Fruit fly (Drosophila melanogaster) whole organism, prepupa: ENCODE results near the gene Rop.
A peak's percentile ranks its signal among the peaks of the same experiment; 100 is the strongest.

Experiments
- Blimp-1 ChIP-seq: fragments of 200-800 bp; sonication (Bioruptor generic); optimal IDR thresholded peaks from 3 replicates; lab custom pipeline; 2017; ENCODE audit warnings: missing biosample characterization, missing genetic modification characterization, mild to moderate bottlenecking, moderate library complexity, missing genetic modification reagents
- CG10631 ChIP-seq: fragments of 200-800 bp; sonication (Bioruptor generic); optimal IDR thresholded peaks from 2 replicates; lab custom pipeline; 2016; ENCODE audit warnings: missing biosample characterization, missing genetic modification characterization
- CG10669 ChIP-seq: fragments of 200-800 bp; sonication (Bioruptor generic); optimal IDR thresholded peaks from 3 replicates; lab custom pipeline; 2018; ENCODE audit warnings: missing biosample characterization, mild to moderate bottlenecking, missing genetic modification characterization, moderate library complexity
- CG11294 ChIP-seq: fragments of 200-800 bp; sonication (Bioruptor generic); IDR thresholded peaks from 2 replicates; pipeline ENCODE4 v1.3.6; 2022; ENCODE audit warnings: missing biosample characterization, missing genetic modification characterization
- CG11762 ChIP-seq: fragments of 200-800 bp; sonication (Bioruptor generic); optimal IDR thresholded peaks from 3 replicates; lab custom pipeline; 2016; ENCODE audit warnings: missing biosample characterization, missing genetic modification characterization; ENCODE audit not compliant: insufficient read depth
- CG11902 ChIP-seq: fragments of 200-800 bp; sonication (Bioruptor generic); optimal IDR thresholded peaks from 3 replicates; lab custom pipeline; 2016; ENCODE audit warnings: missing biosample characterization, missing genetic modification characterization
- CG1621 ChIP-seq: fragments of 200-800 bp; sonication (Bioruptor generic); optimal IDR thresholded peaks from 3 replicates; lab custom pipeline; 2018; ENCODE audit warnings: missing biosample characterization, mild to moderate bottlenecking, missing genetic modification characterization
- CG16779 ChIP-seq: fragments of 200-800 bp; sonication (Bioruptor generic); optimal IDR thresholded peaks from 3 replicates; lab custom pipeline; 2017; ENCODE audit warnings: missing biosample characterization, mild to moderate bottlenecking, missing genetic modification characterization
- CG3032 ChIP-seq: fragments of 200-800 bp; optimal IDR thresholded peaks from 2 replicates; lab custom pipeline; 2019; ENCODE audit warnings: missing biosample characterization, mild to moderate bottlenecking, missing genetic modification characterization, moderate library complexity
- CG32006 ChIP-seq: fragments of 200-800 bp; sonication (Bioruptor generic); optimal IDR thresholded peaks from 3 replicates; lab custom pipeline; 2017; ENCODE audit warnings: missing biosample characterization, mild to moderate bottlenecking, missing genetic modification characterization
- CG34406 ChIP-seq: fragments of 200-800 bp; sonication (Bioruptor generic); optimal IDR thresholded peaks from 3 replicates; lab custom pipeline; 2016; ENCODE audit warnings: missing biosample characterization, missing genetic modification characterization
- CG3919 ChIP-seq: fragments of 200-800 bp; sonication (Bioruptor generic); optimal IDR thresholded peaks from 3 replicates; lab custom pipeline; 2016; ENCODE audit warnings: missing biosample characterization, missing genetic modification characterization
- CG6163 ChIP-seq: fragments of 200-800 bp; sonication (Bioruptor generic); IDR thresholded peaks from 3 replicates; pipeline ENCODE4 v1.3.6; 2022; ENCODE audit warnings: missing biosample characterization, missing genetic modification characterization
- CG6276 ChIP-seq: fragments of 200-800 bp; sonication (Bioruptor generic); optimal IDR thresholded peaks from 2 replicates; lab custom pipeline; 2017; ENCODE audit warnings: missing biosample characterization, mild to moderate bottlenecking, missing genetic modification characterization
- CG6808 ChIP-seq: fragments of 200-800 bp; sonication (Bioruptor generic); optimal IDR thresholded peaks from 3 replicates; lab custom pipeline; 2017; ENCODE audit warnings: missing biosample characterization, missing genetic modification characterization, mild to moderate bottlenecking, moderate library complexity, missing genetic modification reagents
- CG6854 ChIP-seq: fragments of 200-800 bp; sonication (Bioruptor generic); optimal IDR thresholded peaks from 2 replicates; lab custom pipeline; 2017; ENCODE audit warnings: missing biosample characterization, mild to moderate bottlenecking, missing genetic modification characterization
- CG7368 ChIP-seq: fragments of 200-800 bp; sonication (Bioruptor generic); optimal IDR thresholded peaks from 3 replicates; lab custom pipeline; 2016; ENCODE audit warnings: missing biosample characterization, missing genetic modification characterization
- CG8319 ChIP-seq: fragments of 200-800 bp; sonication (Bioruptor generic); optimal IDR thresholded peaks from 3 replicates; lab custom pipeline; 2016; ENCODE audit warnings: missing biosample characterization, missing genetic modification characterization
- CG8632 ChIP-seq: fragments of 200-800 bp; sonication (Bioruptor generic); optimal IDR thresholded peaks from 3 replicates; lab custom pipeline; 2016; ENCODE audit warnings: missing biosample characterization, missing genetic modification characterization
- CG9139 ChIP-seq: fragments of 200-800 bp; sonication (Bioruptor generic); optimal IDR thresholded peaks from 3 replicates; lab custom pipeline; 2017; ENCODE audit warnings: missing biosample characterization, mild to moderate bottlenecking, missing genetic modification characterization
- Eip75B ChIP-seq: fragments of 200-800 bp; sonication (Bioruptor generic); optimal IDR thresholded peaks from 3 replicates; lab custom pipeline; 2016; ENCODE audit warnings: missing biosample characterization, missing genetic modification characterization
- Eip93F ChIP-seq: fragments of 200-800 bp; sonication (Bioruptor generic); optimal IDR thresholded peaks from 2 replicates; lab custom pipeline; 2016; ENCODE audit warnings: missing biosample characterization, mild to moderate bottlenecking, missing genetic modification characterization
- Ets21C ChIP-seq: fragments of 200-800 bp; sonication (Bioruptor generic); optimal IDR thresholded peaks from 3 replicates; lab custom pipeline; 2016; ENCODE audit warnings: missing biosample characterization, missing genetic modification characterization
- Gug ChIP-seq: fragments of 200-800 bp; sonication (Bioruptor generic); IDR thresholded peaks from 2 replicates; pipeline ENCODE4 v1.3.6; 2022; ENCODE audit warnings: missing biosample characterization, missing genetic modification characterization
- Hr38 ChIP-seq: sonication (Bioruptor generic); optimal IDR thresholded peaks from 2 replicates; lab custom pipeline; 2016; ENCODE audit warnings: missing biosample characterization, missing genetic modification characterization
- Hr39 ChIP-seq: fragments of 200-800 bp; sonication (Bioruptor generic); optimal IDR thresholded peaks from 2 replicates; lab custom pipeline; 2016; ENCODE audit warnings: missing biosample characterization, missing genetic modification characterization
- Hr4 ChIP-seq: fragments of 200-800 bp; sonication (Bioruptor generic); optimal IDR thresholded peaks from 3 replicates; lab custom pipeline; 2016; ENCODE audit warnings: missing biosample characterization, missing genetic modification characterization
- Met ChIP-seq: fragments of 200-800 bp; sonication (Bioruptor generic); optimal IDR thresholded peaks from 3 replicates; lab custom pipeline; 2016; ENCODE audit warnings: missing biosample characterization, missing genetic modification characterization
- OdsH ChIP-seq: fragments of 200-800 bp; sonication (Bioruptor generic); optimal IDR thresholded peaks from 3 replicates; lab custom pipeline; 2016; ENCODE audit warnings: missing biosample characterization, missing genetic modification characterization
- Sox102F ChIP-seq: fragments of 200-800 bp; sonication (Bioruptor generic); optimal IDR thresholded peaks from 2 replicates; lab custom pipeline; 2016; ENCODE audit warnings: missing biosample characterization, mild to moderate bottlenecking, missing genetic modification characterization
- Sox14 ChIP-seq: fragments of 200-800 bp; sonication (Bioruptor generic); optimal IDR thresholded peaks from 3 replicates; lab custom pipeline; 2016; ENCODE audit warnings: missing biosample characterization, missing genetic modification characterization
- achi ChIP-seq: fragments of 200-800 bp; sonication (Bioruptor generic); optimal IDR thresholded peaks from 3 replicates; lab custom pipeline; 2016; ENCODE audit warnings: missing biosample characterization, missing genetic modification characterization
- acj6 ChIP-seq: fragments of 200-800 bp; sonication (Bioruptor generic); optimal IDR thresholded peaks from 3 replicates; lab custom pipeline; 2016; ENCODE audit warnings: missing biosample characterization, missing genetic modification characterization
- dac ChIP-seq: fragments of 200-800 bp; sonication (Bioruptor generic); optimal IDR thresholded peaks from 2 replicates; lab custom pipeline; 2017; ENCODE audit warnings: missing biosample characterization, mild to moderate bottlenecking, missing genetic modification characterization
- dsx ChIP-seq: fragments of 200-800 bp; optimal IDR thresholded peaks from 3 replicates; lab custom pipeline; 2019; ENCODE audit warnings: missing biosample characterization, mild to moderate bottlenecking, missing genetic modification characterization, moderate library complexity; ENCODE audit not compliant: poor library complexity, severe bottlenecking
- eg ChIP-seq: fragments of 200-800 bp; sonication (Bioruptor generic); IDR thresholded peaks from 3 replicates; pipeline ENCODE4 v1.3.6; 2022; ENCODE audit warnings: missing biosample characterization, missing genetic modification characterization
- esn ChIP-seq: fragments of 200-800 bp; sonication (Bioruptor generic); optimal IDR thresholded peaks from 2 replicates; lab custom pipeline; 2016; ENCODE audit warnings: missing biosample characterization, mild to moderate bottlenecking, missing genetic modification characterization, moderate library complexity
- fd59A ChIP-seq: fragments of 200-800 bp; sonication (Bioruptor generic); optimal IDR thresholded peaks from 2 replicates; lab custom pipeline; 2017; ENCODE audit warnings: missing biosample characterization, mild to moderate bottlenecking, missing genetic modification characterization, missing genetic modification reagents
- fd85E ChIP-seq: fragments of 200-800 bp; sonication (Bioruptor generic); optimal IDR thresholded peaks from 3 replicates; lab custom pipeline; 2016; ENCODE audit warnings: missing biosample characterization, missing genetic modification characterization
- fkh ChIP-seq: fragments of 200-800 bp; sonication (Bioruptor generic); optimal IDR thresholded peaks from 3 replicates; lab custom pipeline; 2017; ENCODE audit warnings: missing biosample characterization, mild to moderate bottlenecking, missing genetic modification characterization, moderate library complexity
- lz ChIP-seq: fragments of 200-800 bp; sonication (Bioruptor generic); optimal IDR thresholded peaks from 3 replicates; lab custom pipeline; 2016; ENCODE audit warnings: missing biosample characterization, missing genetic modification characterization
- net ChIP-seq: fragments of 200-800 bp; sonication (Bioruptor generic); optimal IDR thresholded peaks from 3 replicates; lab custom pipeline; 2016; ENCODE audit warnings: missing biosample characterization, missing genetic modification characterization
- pdm3 ChIP-seq: fragments of 200-800 bp; sonication (Bioruptor generic); optimal IDR thresholded peaks from 3 replicates; lab custom pipeline; 2016; ENCODE audit warnings: missing biosample characterization, missing genetic modification characterization
- salr ChIP-seq, 2 experiments: fragments of 200-800 bp; sonication (Bioruptor generic); optimal IDR thresholded peaks; 3 replicates each; lab custom pipeline; 2016 to 2018; ENCODE audit warnings: missing biosample characterization in 2 of 2, missing genetic modification characterization in 2 of 2, mild to moderate bottlenecking in 1 of 2
- ss ChIP-seq, 2 experiments: fragments of 200-800 bp; sonication (Bioruptor generic); optimal IDR thresholded peaks; 2 replicates in 1 of 2; 3 replicates in 1 of 2; lab custom pipeline; 2017 to 2018; ENCODE audit warnings: mild to moderate bottlenecking in 2 of 2, missing biosample characterization in 2 of 2, missing genetic modification characterization in 2 of 2, moderate library complexity in 1 of 2
- svp ChIP-seq: fragments of 200-800 bp; sonication (Bioruptor generic); peaks from one replicate; lab custom pipeline; 2016; ENCODE audit warnings: missing biosample characterization, missing genetic modification characterization
- vri ChIP-seq: fragments of 200-800 bp; sonication (Bioruptor generic); optimal IDR thresholded peaks from 3 replicates; lab custom pipeline; 2016; ENCODE audit warnings: missing biosample characterization, mild to moderate bottlenecking, missing genetic modification characterization

The Rop gene

DNA sequence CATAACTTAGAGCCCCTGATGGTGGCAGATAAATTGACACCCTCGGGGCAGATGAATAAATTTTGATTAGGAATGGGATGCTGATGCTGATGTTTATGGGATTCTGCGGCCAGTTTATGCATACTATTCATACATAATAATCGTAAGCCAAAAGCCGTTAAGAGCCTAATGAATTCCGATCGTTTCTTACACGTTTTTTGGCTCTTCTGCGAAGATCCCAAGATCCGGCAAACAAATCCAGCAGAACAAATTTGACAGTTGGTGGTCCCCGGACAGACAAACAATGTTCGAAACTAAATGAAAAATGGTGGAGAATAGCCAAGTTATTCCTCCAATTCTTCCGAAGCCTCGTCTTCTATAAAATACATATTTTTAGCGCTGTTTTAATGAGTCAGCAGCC is 21.3 kb downstream of the Rop start:
- TF ChIP-seq fkh (GFP tag; lab: Kevin White, UChicago): no peak
- no peak for TF ChIP-seq Ets21C (GFP tag; lab: Kevin White, UChicago)
- TF ChIP-seq fd85E: no peak
- TF ChIP-seq CG10631 (GFP tag; lab: Kevin White, UChicago): no peak
- TF ChIP-seq CG6808 (GFP tag; lab: Kevin White, UChicago): no peak
- TF ChIP-seq OdsH (GFP tag; lab: Kevin White, UChicago): no peak
- TF ChIP-seq CG6163: no peak
- TF ChIP-seq dac (GFP tag; lab: Kevin White, UChicago): no peak
- no peak for TF ChIP-seq CG11294 (GFP tag; lab: Robert Waterston, UW)
- no peak for TF ChIP-seq CG3919
- no peak for TF ChIP-seq achi

DNA sequence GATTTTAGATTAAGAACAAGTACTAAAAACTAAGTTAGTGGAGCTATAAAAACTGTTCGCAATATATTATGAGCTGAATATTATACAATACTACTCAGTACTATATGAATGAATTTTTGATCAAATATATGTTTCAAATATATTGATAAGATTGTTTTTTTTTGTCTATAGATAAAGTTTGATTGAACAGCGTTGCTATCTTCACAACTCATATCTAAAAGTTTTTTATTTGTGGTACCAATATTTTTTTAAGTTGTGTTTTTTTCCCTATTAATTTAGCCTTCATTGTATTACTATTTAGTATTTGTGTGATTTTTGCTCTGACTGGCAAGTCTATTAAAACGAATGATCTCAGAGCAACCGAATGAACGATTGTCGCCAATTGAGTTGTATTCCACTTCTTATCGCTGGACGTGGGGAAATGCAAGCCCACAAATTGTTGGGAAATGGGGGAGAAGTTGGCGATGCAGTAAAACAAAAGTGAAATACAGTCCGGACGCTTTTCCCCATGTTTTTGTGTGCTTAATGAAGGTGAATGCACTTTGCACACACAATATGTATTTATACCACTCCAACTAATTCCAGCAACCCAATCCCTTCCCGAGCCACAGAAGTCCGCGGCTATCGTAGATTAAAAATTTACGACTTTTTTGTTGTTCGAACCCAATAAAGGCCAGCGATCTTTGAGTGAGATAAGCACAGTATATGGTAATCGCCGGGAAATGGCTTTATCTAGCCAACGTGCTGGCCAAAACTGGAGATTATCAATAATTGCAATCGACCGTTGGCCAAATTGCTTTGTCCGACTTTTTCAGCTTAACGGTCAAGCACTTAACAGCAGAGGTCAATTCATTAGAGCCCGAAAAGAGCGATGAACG is 22.1 kb downstream of the Rop start:
- TF ChIP-seq CG11762: no peak
- peak; percentile 83 for TF ChIP-seq svp (GFP tag; lab: Kevin White, UChicago)
- no peak for TF ChIP-seq fd85E
- TF ChIP-seq dsx (GFP tag; lab: Kevin White, UChicago): no peak
- TF ChIP-seq CG6163: no peak
- no peak for TF ChIP-seq CG3032
- TF ChIP-seq lz (GFP tag; lab: Kevin White, UChicago): no peak
- TF ChIP-seq eg (GFP tag; lab: Robert Waterston, UW): peak; percentile 63
- TF ChIP-seq CG3919: no peak
- no peak for TF ChIP-seq Met (GFP tag; lab: Kevin White, UChicago)
- TF ChIP-seq Eip93F (GFP tag; lab: Kevin White, UChicago): peak; percentile 77
- TF ChIP-seq Hr38 (GFP tag; lab: Kevin White, UChicago): no peak
- no peak for TF ChIP-seq CG8319 (GFP tag; lab: Kevin White, UChicago)
- peak; percentile 9 for TF ChIP-seq OdsH (GFP tag; lab: Kevin White, UChicago)
- TF ChIP-seq Sox102F (GFP tag; lab: Kevin White, UChicago): no peak
- no peak for TF ChIP-seq Ets21C (GFP tag; lab: Kevin White, UChicago)
- TF ChIP-seq CG9139 (GFP tag; lab: Kevin White, UChicago): no peak
- TF ChIP-seq Hr39 (GFP tag; lab: Kevin White, UChicago): no peak
- no peak for TF ChIP-seq CG6854
- no peak for TF ChIP-seq Sox14
- TF ChIP-seq Blimp-1: no peak
- no peak for TF ChIP-seq CG16779 (tag; lab: Kevin White, UChicago)
- TF ChIP-seq pdm3 (GFP tag; lab: Kevin White, UChicago): peak; percentile 22
- no peak for TF ChIP-seq CG10669 (GFP tag; lab: Kevin White, UChicago)
- TF ChIP-seq CG11294 (GFP tag; lab: Robert Waterston, UW): no peak
- no peak for TF ChIP-seq acj6
- TF ChIP-seq dac (GFP tag; lab: Kevin White, UChicago): no peak
- no peak for TF ChIP-seq CG7368 (GFP tag; lab: Kevin White, UChicago)
- TF ChIP-seq CG10631 (GFP tag; lab: Kevin White, UChicago): no peak
- peak; percentile 17 for TF ChIP-seq CG32006 (GFP tag; lab: Kevin White, UChicago)
- TF ChIP-seq salr (GFP tag; optimal IDR thresholded peaks at IDR 0.05; lab: Kevin White, UChicago): no peak
- TF ChIP-seq ss (GFP tag; optimal IDR thresholded peaks at IDR 0.05; lab: Kevin White, UChicago): no peak
- no peak for TF ChIP-seq CG11902 (GFP tag; lab: Kevin White, UChicago)
- TF ChIP-seq fd59A (GFP tag; lab: Kevin White, UChicago): no peak
- TF ChIP-seq vri (GFP tag; lab: Kevin White, UChicago): peak; percentile 61
- peak; percentile 18 for TF ChIP-seq Hr4 (GFP tag; lab: Kevin White, UChicago)
- no peak for TF ChIP-seq CG8632 (GFP tag; lab: Kevin White, UChicago)
- no peak for TF ChIP-seq Eip75B (GFP tag; lab: Kevin White, UChicago)
- 0 out of 2 replicates have a peak, but pooled peaks have one; percentile 17 for TF ChIP-seq Gug (GFP tag; lab: Robert Waterston, UW)
- peak; percentile 26 for TF ChIP-seq CG6276 (GFP tag; lab: Kevin White, UChicago)
- TF ChIP-seq net (GFP tag; lab: Kevin White, UChicago): peak; percentile 11
- no peak for TF ChIP-seq CG34406
- TF ChIP-seq esn (GFP tag; lab: Kevin White, UChicago): no peak
- TF ChIP-seq CG1621 (tag; lab: Kevin White, UChicago): no peak
